Fruit fly (Drosophila melanogaster) S2 (cell line): ENCODE measurements around the gene galectin.

Experiments
- CG8478 ChIP-seq: fragments of >200 bp; optimal IDR thresholded peaks from 2 replicates; lab custom pipeline; 2018
- CTCF ChIP-seq, 2 experiments: fragments of >200 bp; optimal IDR thresholded peaks; 2 replicates each; lab custom pipeline; 2018

dm6 chr2L:87255-87723 is 15.7 kb downstream of the galectin start, which contains the start of gene net:
- TF ChIP-seq CG8478 (lab: Kevin White, UChicago) (no peak), CTCF (optimal IDR thresholded peaks at IDR 0.05; lab: Kevin White, UChicago) (no peak)
